Worm (Caenorhabditis elegans): ENCODE data around the gene smim-14.

DNA sequence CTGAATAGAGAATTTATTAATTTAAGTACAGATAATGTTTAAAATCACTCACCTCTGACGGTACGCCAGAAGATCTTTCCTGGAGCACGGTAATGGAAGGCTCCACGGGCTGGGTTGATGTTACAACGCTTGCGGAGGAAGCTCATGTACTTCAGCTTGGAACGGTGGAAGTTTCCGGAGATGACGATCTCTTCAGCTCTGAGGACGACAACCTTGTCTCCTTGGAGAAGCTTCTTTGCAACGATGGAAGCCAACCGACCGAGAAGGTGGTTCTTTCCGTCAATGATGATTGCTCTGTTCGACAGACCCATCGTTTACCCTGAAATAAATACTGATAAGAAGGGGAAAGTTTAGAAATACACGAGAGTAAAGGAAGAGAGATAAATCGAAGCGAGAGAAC, 33.7 kb upstream of the smim-14 start, which contains the start of gene rpl-16:
- TF ChIP-seq spr-1 (tag; optimal IDR thresholded peaks at IDR 0.05) (no peak), aly-2 (tag; optimal IDR thresholded peaks at IDR 0.05) (no peak), lir-3 (tag; optimal IDR thresholded peaks at IDR 0.05) (no peak), php-3 (GFP tag; IDR thresholded peaks at IDR 0.05) (peak; percentile 28; the same call in 1 of the 2 replicates), ceh-82 (tag; optimal IDR thresholded peaks at IDR 0.05) (no peak), nhr-25 (tag; optimal IDR thresholded peaks at IDR 0.05; ENCODE audit: borderline replicate concordance, insufficient read depth) (no peak), saeg-2 (GFP tag; IDR thresholded peaks at IDR 0.05) (no peak), mep-1 (tag; optimal IDR thresholded peaks at IDR 0.05) (no peak), lin-38 (GFP tag; IDR thresholded peaks at IDR 0.05) (no peak), ceh-20 (GFP tag; IDR thresholded peaks at IDR 0.05) (no peak)

Data from whole organism, L4 larva.